ENCODE assay signal across 1 fruit fly cellular context in genomic region chr3R:15145491-15145890, dm6.
TF ChIP-seq lines count a peak whose summit lies in the region.

No protein-coding gene starts in this region.

TF ChIP-seq in whole organism, embryonic, 481 proteins besides CTCF, POLR2A, EP300 and RAD21 (continued from another document and continues in another):
- TF ChIP-seq CG12104 (GFP tag; optimal IDR thresholded peaks at IDR 0.05; lab: Kevin White, UChicago) (no peak), CG15601 (tag; optimal IDR thresholded peaks at IDR 0.05; lab: Kevin White, UChicago) (peak; percentile 41), kah (GFP tag; optimal IDR thresholded peaks at IDR 0.05; lab: Kevin White, UChicago) (no peak), jumu (GFP tag; optimal IDR thresholded peaks at IDR 0.05; lab: Kevin White, UChicago) (no peak), lab (GFP tag; optimal IDR thresholded peaks at IDR 0.05; lab: Kevin White, UChicago) (peak; percentile 56), Deaf1 (tag; optimal IDR thresholded peaks at IDR 0.05; lab: Kevin White, UChicago) (no peak), CG6683 (GFP tag; optimal IDR thresholded peaks at IDR 0.05; lab: Kevin White, UChicago) (no peak), CG15479 (GFP tag; optimal IDR thresholded peaks at IDR 0.05; lab: Kevin White, UChicago) (peak; percentile 40), NfI (GFP tag; optimal IDR thresholded peaks at IDR 0.05; lab: Kevin White, UChicago) (peak; percentile 36), trem (tag; optimal IDR thresholded peaks at IDR 0.05; lab: Kevin White, UChicago) (peak; percentile 1), CG33213 (GFP tag; optimal IDR thresholded peaks at IDR 0.05; lab: Kevin White, UChicago) (no peak), Dbx (GFP tag; IDR thresholded peaks at IDR 0.05; lab: Robert Waterston, UW) (peak; percentile 54; the same call in 2 of the 3 replicates), CG32532 (GFP tag; IDR thresholded peaks at IDR 0.05; lab: Robert Waterston, UW) (peak; percentile 64), CG7987 (GFP tag; optimal IDR thresholded peaks at IDR 0.05; lab: Kevin White, UChicago) (no peak), zf30C (GFP tag; optimal IDR thresholded peaks at IDR 0.05; lab: Kevin White, UChicago) (peak; percentile 50), CG31441 (GFP tag; IDR thresholded peaks at IDR 0.05; lab: Robert Waterston, UW) (peak; percentile 76), CG31224 (GFP tag; IDR thresholded peaks at IDR 0.05; lab: Robert Waterston, UW) (no peak), Dfd (GFP tag; optimal IDR thresholded peaks at IDR 0.05; lab: Kevin White, UChicago) (no peak), ewg (GFP tag; optimal IDR thresholded peaks at IDR 0.05; lab: Kevin White, UChicago) (peak; percentile 26), CG1832 (GFP tag; optimal IDR thresholded peaks at IDR 0.05; lab: Kevin White, UChicago) (no peak), zfh1 (GFP tag; IDR thresholded peaks at IDR 0.05; lab: Robert Waterston, UW) (peak; percentile 62), CG2678 (tag; optimal IDR thresholded peaks at IDR 0.05; lab: Kevin White, UChicago) (peak; percentile 71), ems (GFP tag; optimal IDR thresholded peaks at IDR 0.05; lab: Kevin White, UChicago) (peak; percentile 28), Ravus (GFP tag; IDR thresholded peaks at IDR 0.05; lab: Robert Waterston, UW) (no peak), en (GFP tag; optimal IDR thresholded peaks at IDR 0.05; lab: Kevin White, UChicago) (no peak), CG8281 (tag; optimal IDR thresholded peaks at IDR 0.05; lab: Kevin White, UChicago) (peak; percentile 37), Max (GFP tag; optimal IDR thresholded peaks at IDR 0.05; lab: Kevin White, UChicago) (no peak), D19B (GFP tag; optimal IDR thresholded peaks at IDR 0.05; lab: Kevin White, UChicago) (no peak), CG12391 (tag; optimal IDR thresholded peaks at IDR 0.05; lab: Kevin White, UChicago) (peak; percentile 51), CG18262 (tag; optimal IDR thresholded peaks at IDR 0.05; lab: Kevin White, UChicago) (peak; percentile 77), bcd (GFP tag; optimal IDR thresholded peaks at IDR 0.05; lab: Kevin White, UChicago) (peak; percentile 54), CG14441 (GFP tag; IDR thresholded peaks at IDR 0.05; lab: Robert Waterston, UW) (peak; percentile 64), Side (GFP tag; optimal IDR thresholded peaks at IDR 0.05; lab: Kevin White, UChicago) (peak; percentile 11), CG17328 (GFP tag; IDR thresholded peaks at IDR 0.05; lab: Robert Waterston, UW) (0 out of 2 replicates have a peak, but pooled peaks have one; percentile 44), CG16863 (GFP tag; optimal IDR thresholded peaks at IDR 0.05; lab: Kevin White, UChicago) (no peak), CG6813 (GFP tag; optimal IDR thresholded peaks at IDR 0.05; lab: Kevin White, UChicago) (peak; percentile 49), CG11247 (GFP tag; IDR thresholded peaks at IDR 0.05; lab: Robert Waterston, UW) (peak; percentile 63; the same call in 1 of the 2 replicates), CG8388 (GFP tag; optimal IDR thresholded peaks at IDR 0.05; lab: Kevin White, UChicago) (peak; percentile 54), Fer3 (tag; optimal IDR thresholded peaks at IDR 0.05; lab: Kevin White, UChicago) (peak; percentile 13), Poxn (GFP tag; IDR thresholded peaks at IDR 0.05; lab: Robert Waterston, UW) (no peak), vfl (GFP tag; optimal IDR thresholded peaks at IDR 0.05; lab: Kevin White, UChicago) (no peak), nmo (GFP tag; optimal IDR thresholded peaks at IDR 0.05; lab: Kevin White, UChicago) (peak; percentile 72), run (tag; optimal IDR thresholded peaks at IDR 0.05; lab: Kevin White, UChicago) (no peak), ato (GFP tag; IDR thresholded peaks at IDR 0.05; lab: Robert Waterston, UW; ENCODE audit: partially characterized antibody) (no peak), ash1 (GFP tag; optimal IDR thresholded peaks at IDR 0.05; lab: Kevin White, UChicago) (no peak), CG1603 (tag; optimal IDR thresholded peaks at IDR 0.05; lab: Kevin White, UChicago) (no peak), lbe (GFP tag; optimal IDR thresholded peaks at IDR 0.05; lab: Kevin White, UChicago) (no peak), ttk (GFP tag; IDR thresholded peaks at IDR 0.05; lab: Robert Waterston, UW) (peak; percentile 49; the same call in 1 of the 2 replicates), danr (GFP tag; IDR thresholded peaks at IDR 0.05; lab: Robert Waterston, UW) (no peak), Asciz (GFP tag; optimal IDR thresholded peaks at IDR 0.05; lab: Kevin White, UChicago) (peak; percentile 8), CG10209 (GFP tag; optimal IDR thresholded peaks at IDR 0.05; lab: Kevin White, UChicago) (peak; percentile 25), CG9876 (GFP tag; optimal IDR thresholded peaks at IDR 0.05; lab: Kevin White, UChicago) (no peak), ac (GFP tag; optimal IDR thresholded peaks at IDR 0.05; lab: Kevin White, UChicago) (no peak), klu (GFP tag; IDR thresholded peaks at IDR 0.05; lab: Robert Waterston, UW) (no peak), CG8944 (GFP tag; optimal IDR thresholded peaks at IDR 0.05; lab: Kevin White, UChicago) (no peak), so (GFP tag; IDR thresholded peaks at IDR 0.05; lab: Robert Waterston, UW) (no peak), NC2β (GFP tag; optimal IDR thresholded peaks at IDR 0.05; lab: Kevin White, UChicago) (no peak), CG4282 (GFP tag; optimal IDR thresholded peaks at IDR 0.05; lab: Kevin White, UChicago) (no peak), Doc3 (GFP tag; IDR thresholded peaks at IDR 0.05; lab: Robert Waterston, UW; ENCODE audit: partially characterized antibody) (no peak), CG11695 (GFP tag; IDR thresholded peaks at IDR 0.05; lab: Robert Waterston, UW) (peak; percentile 77), kni (GFP tag; optimal IDR thresholded peaks at IDR 0.05; lab: Kevin White, UChicago) (no peak), Awh (GFP tag; IDR thresholded peaks at IDR 0.05; lab: Robert Waterston, UW) (0 out of 2 replicates have a peak, but pooled peaks have one; percentile 25), CG17361 (GFP tag; IDR thresholded peaks at IDR 0.05; lab: Robert Waterston, UW) (peak; percentile 68), unc-4 (GFP tag; IDR thresholded peaks at IDR 0.05; lab: Robert Waterston, UW; ENCODE audit: partially characterized antibody) (no peak), gcm2 (GFP tag; optimal IDR thresholded peaks at IDR 0.05; lab: Kevin White, UChicago) (peak; percentile 3), CG18011 (GFP tag; optimal IDR thresholded peaks at IDR 0.05; lab: Kevin White, UChicago) (no peak), hkb (optimal IDR thresholded peaks at IDR 0.05; lab: Kevin White, UChicago) (no peak), hkb (GFP tag; IDR thresholded peaks at IDR 0.05; lab: Robert Waterston, UW) (peak; percentile 75), br (optimal IDR thresholded peaks at IDR 0.05; lab: Kevin White, UChicago) (no peak), tap (tag; optimal IDR thresholded peaks at IDR 0.05; lab: Kevin White, UChicago) (peak; percentile 40), btn (GFP tag; optimal IDR thresholded peaks at IDR 0.05; lab: Kevin White, UChicago) (no peak), CG13775 (GFP tag; optimal IDR thresholded peaks at IDR 0.05; lab: Kevin White, UChicago) (peak; percentile 2), CG5180 (GFP tag; optimal IDR thresholded peaks at IDR 0.05; lab: Kevin White, UChicago) (peak; percentile 58), NK7.1 (GFP tag; optimal IDR thresholded peaks at IDR 0.05; lab: Kevin White, UChicago) (no peak), nerfin-2 (GFP tag; IDR thresholded peaks at IDR 0.05; lab: Robert Waterston, UW; ENCODE audit: partially characterized antibody) (no peak), PHDP (tag; optimal IDR thresholded peaks at IDR 0.05; lab: Kevin White, UChicago) (peak; percentile 51), chinmo (GFP tag; IDR thresholded peaks at IDR 0.05; lab: Robert Waterston, UW; ENCODE audit: partially characterized antibody) (0 out of 4 replicates have a peak, but pooled peaks have one; percentile 20), sens (GFP tag; lab: Kevin White, UChicago) (peak; percentile 62), Oli (tag; optimal IDR thresholded peaks at IDR 0.05; lab: Kevin White, UChicago) (peak; percentile 50), fru (optimal IDR thresholded peaks at IDR 0.05; lab: Kevin White, UChicago) (no peak), CG13424 (tag; optimal IDR thresholded peaks at IDR 0.05; lab: Kevin White, UChicago) (peak; percentile 57), Eip74EF (GFP tag; optimal IDR thresholded peaks at IDR 0.05; lab: Kevin White, UChicago) (peak in 1 of 2 experiments; percentile 61), Med (GFP tag; lab: Kevin White, UChicago) (peak; percentile 86), CG9215 (GFP tag; IDR thresholded peaks at IDR 0.05; lab: Robert Waterston, UW) (no peak), nerfin-1 (tag; optimal IDR thresholded peaks at IDR 0.05; lab: Kevin White, UChicago) (peak; percentile 13), CG2712 (tag; optimal IDR thresholded peaks at IDR 0.05; lab: Kevin White, UChicago) (peak; percentile 80), insv (GFP tag; optimal IDR thresholded peaks at IDR 0.05; lab: Kevin White, UChicago) (no peak), CG32767 (GFP tag; IDR thresholded peaks at IDR 0.05; lab: Robert Waterston, UW) (no peak; the same call in 1 of the 2 replicates), CG6272 (GFP tag; IDR thresholded peaks at IDR 0.05; lab: Robert Waterston, UW) (peak; percentile 46; the same call in 1 of the 2 replicates), CG1602 (GFP tag; optimal IDR thresholded peaks at IDR 0.05; lab: Kevin White, UChicago) (peak; percentile 5), CG14014 (GFP tag; IDR thresholded peaks at IDR 0.05; lab: Robert Waterston, UW) (peak; percentile 62), stwl (tag; optimal IDR thresholded peaks at IDR 0.05; lab: Kevin White, UChicago) (no peak), Gug (GFP tag; IDR thresholded peaks at IDR 0.05; lab: Robert Waterston, UW) (peak; percentile 40; the same call in 2 of the 4 replicates), grn (GFP tag; optimal IDR thresholded peaks at IDR 0.05; lab: Kevin White, UChicago) (peak; percentile 6), gro (GFP tag; optimal IDR thresholded peaks at IDR 0.05; lab: Kevin White, UChicago) (no peak), Atf6 (GFP tag; IDR thresholded peaks at IDR 0.05; lab: Robert Waterston, UW) (peak; percentile 53; the same call in 1 of the 2 replicates), HLH3B (GFP tag; IDR thresholded peaks at IDR 0.05; lab: Robert Waterston, UW) (peak; percentile 56), grau (tag; optimal IDR thresholded peaks at IDR 0.05; lab: Kevin White, UChicago) (peak; percentile 52), Doc2 (GFP tag; IDR thresholded peaks at IDR 0.05; lab: Robert Waterston, UW) (no peak), Abd-B (GFP tag; optimal IDR thresholded peaks at IDR 0.05; lab: Kevin White, UChicago) (peak; percentile 59), CG10431 (GFP tag; optimal IDR thresholded peaks at IDR 0.05; lab: Kevin White, UChicago) (no peak), CG9437 (GFP tag; optimal IDR thresholded peaks at IDR 0.05; lab: Kevin White, UChicago) (peak; percentile 7), D (optimal IDR thresholded peaks at IDR 0.05; lab: Kevin White, UChicago) (no peak), D (GFP tag; optimal IDR thresholded peaks at IDR 0.05; lab: Kevin White, UChicago) (peak; percentile 23), Mes4 (GFP tag; optimal IDR thresholded peaks at IDR 0.05; lab: Kevin White, UChicago) (no peak), CoRest (tag; optimal IDR thresholded peaks at IDR 0.05; lab: Kevin White, UChicago) (peak; percentile 33), unpg (GFP tag; optimal IDR thresholded peaks at IDR 0.05; lab: Kevin White, UChicago) (peak; percentile 61), Usf (GFP tag; optimal IDR thresholded peaks at IDR 0.05; lab: Kevin White, UChicago) (no peak), CG8089 (GFP tag; optimal IDR thresholded peaks at IDR 0.05; lab: Kevin White, UChicago) (no peak), wek (GFP tag; optimal IDR thresholded peaks at IDR 0.05; lab: Kevin White, UChicago) (no peak), CG10654 (GFP tag; optimal IDR thresholded peaks at IDR 0.05; lab: Kevin White, UChicago) (peak; percentile 3), crc (GFP tag; optimal IDR thresholded peaks at IDR 0.05; lab: Kevin White, UChicago) (no peak), CG11093 (GFP tag; IDR thresholded peaks at IDR 0.05; lab: Robert Waterston, UW) (no peak), CG10321 (GFP tag; IDR thresholded peaks at IDR 0.05; lab: Robert Waterston, UW) (peak; percentile 41; the same call in 1 of the 2 replicates), oc (tag; optimal IDR thresholded peaks at IDR 0.05; lab: Kevin White, UChicago) (peak; percentile 26), CG18476 (GFP tag; optimal IDR thresholded peaks at IDR 0.05; lab: Kevin White, UChicago) (peak; percentile 45), Nf-YC (tag; optimal IDR thresholded peaks at IDR 0.05; lab: Kevin White, UChicago) (peak; percentile 4), salm (tag; optimal IDR thresholded peaks at IDR 0.05; lab: Kevin White, UChicago) (peak; percentile 21), Atf-2 (GFP tag; optimal IDR thresholded peaks at IDR 0.05; lab: Kevin White, UChicago) (no peak), ATbp (GFP tag; optimal IDR thresholded peaks at IDR 0.05; lab: Kevin White, UChicago) (peak; percentile 52), seq (GFP tag; IDR thresholded peaks at IDR 0.05; lab: Robert Waterston, UW) (no peak; the same call in 1 of the 2 replicates), nau (GFP tag; optimal IDR thresholded peaks at IDR 0.05; lab: Kevin White, UChicago) (no peak), CG32772 (GFP tag; IDR thresholded peaks at IDR 0.05; lab: Robert Waterston, UW) (peak; percentile 48; the same call in 1 of the 2 replicates), Dp (GFP tag; optimal IDR thresholded peaks at IDR 0.05; lab: Kevin White, UChicago) (no peak), Dek (tag; optimal IDR thresholded peaks at IDR 0.05; lab: Kevin White, UChicago) (peak; percentile 24), inv (GFP tag; IDR thresholded peaks at IDR 0.05; lab: Robert Waterston, UW; ENCODE audit: partially characterized antibody) (no peak), peb (GFP tag; IDR thresholded peaks at IDR 0.05; lab: Robert Waterston, UW) (peak; percentile 37; the same call in 1 of the 2 replicates), stc (GFP tag; IDR thresholded peaks at IDR 0.05; lab: Robert Waterston, UW) (peak; percentile 75), fd96Cb (tag; optimal IDR thresholded peaks at IDR 0.05; lab: Kevin White, UChicago) (peak; percentile 23), sd (tag; optimal IDR thresholded peaks at IDR 0.05; lab: Kevin White, UChicago) (peak; percentile 29), CG12219 (GFP tag; optimal IDR thresholded peaks at IDR 0.05; lab: Kevin White, UChicago) (peak; percentile 16), CG1792 (GFP tag; optimal IDR thresholded peaks at IDR 0.05; lab: Kevin White, UChicago) (no peak)
